Fruit fly (Drosophila melanogaster) whole organism, pupa: ENCODE data around the gene ush.

Source experiments
- CG14655 ChIP-seq: fragments of 200-800 bp; sonication (Bioruptor generic); optimal IDR thresholded peaks from 3 replicates; lab custom pipeline; 2017; ENCODE audit warnings: mild to moderate bottlenecking, missing biosample characterization, missing genetic modification reagents, missing genetic modification characterization
- CG17806 ChIP-seq: fragments of 200-800 bp; sonication (Bioruptor generic); optimal IDR thresholded peaks from 2 replicates; lab custom pipeline; 2018; ENCODE audit warnings: missing biosample characterization, mild to moderate bottlenecking, missing genetic modification characterization, moderate library complexity
- CG4496 ChIP-seq: fragments of 200-800 bp; sonication (Bioruptor generic); IDR thresholded peaks from 3 replicates; pipeline ENCODE4 v1.3.6; 2022; ENCODE audit warnings: missing biosample characterization, missing genetic modification characterization

dm6 chr2L:451705-452472, 24.1 kb upstream of the ush start:
- TF ChIP-seq CG4496 (GFP tag; lab: Robert Waterston, UW): peak; percentile 55; the same call in 2 of the 3 replicates
- TF ChIP-seq CG17806 (tag; lab: Kevin White, UChicago): peak; percentile 53
- TF ChIP-seq CG14655: no peak
